Fruit fly (Drosophila melanogaster) whole organism, embryonic: ENCODE data around the gene Tsp66A.

Source experiments
- Abd-B ChIP-seq: fragments of 200-800 bp; sonication (Bioruptor generic); optimal IDR thresholded peaks from 2 replicates; lab custom pipeline; 2018; ENCODE audit warnings: missing biosample characterization, mild to moderate bottlenecking, missing genetic modification characterization, moderate library complexity
- Aef1 ChIP-seq: fragments of 200-800 bp; sonication (Bioruptor generic); IDR thresholded peaks from 3 replicates; pipeline ENCODE4 v1.3.6; 2022; ENCODE audit warnings: missing biosample characterization, missing genetic modification characterization
- Bdp1 ChIP-seq: fragments of 200-800 bp; sonication (Bioruptor generic); optimal IDR thresholded peaks from 3 replicates; lab custom pipeline; 2016; ENCODE audit warnings: missing biosample characterization, missing genetic modification characterization
- CG10147 ChIP-seq: fragments of 200-800 bp; sonication (Bioruptor generic); optimal IDR thresholded peaks from 2 replicates; lab custom pipeline; 2019; ENCODE audit warnings: missing biosample characterization, mild to moderate bottlenecking, missing genetic modification characterization, moderate library complexity
- CG10959 ChIP-seq: fragments of 200-800 bp; sonication (Bioruptor generic); IDR thresholded peaks from 2 replicates; pipeline ENCODE4 v1.3.6; 2022; ENCODE audit warnings: missing biosample characterization, missing genetic modification characterization
- CG12155 ChIP-seq: fragments of 200-800 bp; sonication (Bioruptor generic); optimal IDR thresholded peaks from 3 replicates; lab custom pipeline; 2016; ENCODE audit warnings: missing biosample characterization, missing genetic modification characterization
- CG12769 ChIP-seq: fragments of 200-800 bp; sonication (Bioruptor generic); optimal IDR thresholded peaks from 2 replicates; lab custom pipeline; 2019; ENCODE audit warnings: missing biosample characterization, mild to moderate bottlenecking, missing genetic modification characterization, moderate library complexity
- CG13894 ChIP-seq: fragments of 200-800 bp; sonication (Bioruptor generic); optimal IDR thresholded peaks from 3 replicates; lab custom pipeline; 2018; ENCODE audit warnings: missing biosample characterization, mild to moderate bottlenecking, missing genetic modification characterization, moderate library complexity
- CG14441 ChIP-seq: fragments of 200-800 bp; sonication (Bioruptor generic); IDR thresholded peaks from 2 replicates; pipeline ENCODE4 v1.3.6; 2022; ENCODE audit warnings: missing biosample characterization, missing genetic modification characterization
- CG14860 ChIP-seq: fragments of 200-800 bp; sonication (Bioruptor generic); IDR thresholded peaks from 3 replicates; pipeline ENCODE4 v1.3.6; 2022; ENCODE audit warnings: missing biosample characterization, missing genetic modification characterization; ENCODE audit not compliant: partially characterized antibody
- CG15011 ChIP-seq: fragments of 200-800 bp; sonication (Bioruptor generic); optimal IDR thresholded peaks from 3 replicates; lab custom pipeline; 2018; ENCODE audit warnings: missing biosample characterization, mild to moderate bottlenecking, missing genetic modification characterization
- CG16815 ChIP-seq: fragments of 200-800 bp; sonication (Bioruptor generic); optimal IDR thresholded peaks from 3 replicates; lab custom pipeline; 2017; ENCODE audit warnings: missing biosample characterization, mild to moderate bottlenecking, missing genetic modification characterization
- CG17829 ChIP-seq: fragments of 200-800 bp; optimal IDR thresholded peaks from 2 replicates; lab custom pipeline; 2019; ENCODE audit warnings: missing biosample characterization, mild to moderate bottlenecking, missing genetic modification characterization, moderate library complexity
- CG2120 ChIP-seq: fragments of 200-800 bp; sonication (Bioruptor generic); optimal IDR thresholded peaks from 3 replicates; lab custom pipeline; 2016; ENCODE audit warnings: missing biosample characterization, missing genetic modification characterization
- CG3281 ChIP-seq: fragments of 200-800 bp; sonication (Bioruptor generic); optimal IDR thresholded peaks from 3 replicates; lab custom pipeline; 2017; ENCODE audit warnings: missing biosample characterization, mild to moderate bottlenecking, missing genetic modification characterization
- CG6765 ChIP-seq: fragments of 200-800 bp; sonication (Bioruptor generic); optimal IDR thresholded peaks from 3 replicates; lab custom pipeline; 2017; ENCODE audit warnings: missing biosample characterization, mild to moderate bottlenecking, missing genetic modification characterization
- CG7987 ChIP-seq: fragments of 200-800 bp; sonication (Bioruptor generic); optimal IDR thresholded peaks from 2 replicates; lab custom pipeline; 2018; ENCODE audit warnings: missing biosample characterization, mild to moderate bottlenecking, missing genetic modification characterization, moderate library complexity
- CG8478 ChIP-seq: fragments of >200 bp; optimal IDR thresholded peaks from 2 replicates; lab custom pipeline; 2018
- CG8765 ChIP-seq: fragments of 200-800 bp; sonication (Bioruptor generic); IDR thresholded peaks from 2 replicates; pipeline ENCODE4 v1.3.6; 2022; ENCODE audit warnings: missing biosample characterization, missing genetic modification characterization
- CG9932 ChIP-seq: fragments of 200-800 bp; sonication (Bioruptor generic); IDR thresholded peaks from 2 replicates; pipeline ENCODE4 v1.3.6; 2022; ENCODE audit warnings: missing biosample characterization, missing genetic modification characterization
- D19B ChIP-seq: fragments of 200-800 bp; sonication (Bioruptor generic); optimal IDR thresholded peaks from 2 replicates; lab custom pipeline; 2017; ENCODE audit warnings: missing biosample characterization, mild to moderate bottlenecking, missing genetic modification characterization
- Dek ChIP-seq: fragments of 200-800 bp; sonication (Bioruptor generic); optimal IDR thresholded peaks from 3 replicates; lab custom pipeline; 2019; ENCODE audit warnings: missing biosample characterization, mild to moderate bottlenecking, missing genetic modification characterization, moderate library complexity
- E2f1 ChIP-seq: fragments of 200-800 bp; sonication (Bioruptor generic); IDR thresholded peaks from 2 replicates; pipeline ENCODE4 v1.3.6; 2022; ENCODE audit warnings: missing biosample characterization, missing genetic modification characterization
- HmgZ ChIP-seq: fragments of 200-800 bp; sonication (Bioruptor generic); optimal IDR thresholded peaks from 2 replicates; lab custom pipeline; 2018; ENCODE audit warnings: missing biosample characterization, mild to moderate bottlenecking, missing genetic modification characterization
- Hsf ChIP-seq: fragments of 200-800 bp; sonication (Bioruptor generic); optimal IDR thresholded peaks from 3 replicates; lab custom pipeline; 2016; ENCODE audit warnings: missing biosample characterization, missing genetic modification characterization
- Lhr ChIP-seq: fragments of 200-800 bp; sonication (Bioruptor generic); optimal IDR thresholded peaks from 3 replicates; lab custom pipeline; 2017; ENCODE audit warnings: mild to moderate bottlenecking, missing biosample characterization, missing genetic modification reagents, missing genetic modification characterization
- Med ChIP-seq: fragments of 200-800 bp; sonication (Bioruptor generic); peaks from one replicate; lab custom pipeline; 2016; ENCODE audit warnings: missing biosample characterization, missing genetic modification characterization, mild to moderate bottlenecking, inconsistent platforms, moderate library complexity
- PHDP ChIP-seq: fragments of 200-800 bp; sonication (Bioruptor generic); optimal IDR thresholded peaks from 3 replicates; lab custom pipeline; 2018; ENCODE audit warnings: missing biosample characterization, mild to moderate bottlenecking, missing genetic modification characterization, moderate library complexity
- cad ChIP-seq: fragments of >200 bp; optimal IDR thresholded peaks from 2 replicates; lab custom pipeline; 2017; ENCODE audit warnings: missing biosample characterization, missing genetic modification characterization
- cas ChIP-seq: fragments of 200-800 bp; sonication (Bioruptor generic); IDR thresholded peaks from 2 replicates; pipeline ENCODE4 v1.3.6; 2022; ENCODE audit warnings: missing biosample characterization, missing genetic modification characterization
- cato ChIP-seq: fragments of 200-800 bp; sonication (Bioruptor generic); optimal IDR thresholded peaks from 2 replicates; lab custom pipeline; 2016; ENCODE audit warnings: missing biosample characterization, missing genetic modification characterization, borderline replicate concordance
- ci ChIP-seq: fragments of 200-800 bp; sonication (Bioruptor generic); IDR thresholded peaks from 3 replicates; pipeline ENCODE4 v1.3.6; 2022; ENCODE audit warnings: missing biosample characterization, missing genetic modification characterization
- crc ChIP-seq: fragments of 200-800 bp; sonication (Bioruptor generic); optimal IDR thresholded peaks from 2 replicates; lab custom pipeline; 2016; ENCODE audit warnings: missing biosample characterization, missing genetic modification characterization
- crol ChIP-seq: fragments of 200-800 bp; sonication (Bioruptor generic); IDR thresholded peaks from 2 replicates; pipeline ENCODE4 v1.3.6; 2022; ENCODE audit warnings: missing biosample characterization, missing genetic modification characterization
- gro ChIP-seq: fragments of 200-800 bp; sonication (Bioruptor generic); optimal IDR thresholded peaks from 2 replicates; lab custom pipeline; 2016; ENCODE audit warnings: missing biosample characterization, missing genetic modification characterization
- ham ChIP-seq: fragments of 200-800 bp; sonication (Bioruptor generic); IDR thresholded peaks from 2 replicates; pipeline ENCODE4 v1.3.6; 2022; ENCODE audit warnings: missing biosample characterization, missing genetic modification characterization
- insv ChIP-seq, 2 experiments: fragments of 200-800 bp; sonication (Bioruptor generic); optimal IDR thresholded peaks; 3 replicates each; lab custom pipeline; 2016 to 2018; ENCODE audit warnings: missing biosample characterization in 2 of 2, missing genetic modification characterization in 2 of 2
- kay ChIP-seq: fragments of 200-800 bp; sonication (Bioruptor generic); optimal IDR thresholded peaks from 2 replicates; lab custom pipeline; 2016; ENCODE audit warnings: missing biosample characterization, missing genetic modification characterization
- lilli ChIP-seq: fragments of 200-800 bp; sonication (Bioruptor generic); optimal IDR thresholded peaks from 3 replicates; lab custom pipeline; 2016; ENCODE audit warnings: missing biosample characterization, missing genetic modification characterization
- nom ChIP-seq: fragments of 200-800 bp; sonication (Bioruptor generic); optimal IDR thresholded peaks from 2 replicates; lab custom pipeline; 2017; ENCODE audit warnings: missing biosample characterization, missing genetic modification characterization, mild to moderate bottlenecking, moderate library complexity, missing genetic modification reagents
- odd ChIP-seq: fragments of 200-800 bp; sonication (Bioruptor generic); optimal IDR thresholded peaks from 2 replicates; lab custom pipeline; 2017; ENCODE audit warnings: missing biosample characterization, mild to moderate bottlenecking, missing genetic modification characterization
- prd ChIP-seq, 3 experiments: fragments of >200 bp in 2 of 3; fragments of 200-800 bp in 1 of 3; sonication (Bioruptor generic) in 1 of 3; optimal IDR thresholded peaks in 2 of 3; IDR thresholded peaks in 1 of 3; 2 replicates in 2 of 3; 3 replicates in 1 of 3; pipeline versions ENCODE4 v1.3.6 to Lab custom; 2017 to 2022; ENCODE audit warnings: missing biosample characterization in 1 of 3, missing genetic modification characterization in 1 of 3
- schlank ChIP-seq: fragments of 200-800 bp; sonication (Bioruptor generic); optimal IDR thresholded peaks from 2 replicates; lab custom pipeline; 2018; ENCODE audit warnings: missing biosample characterization, mild to moderate bottlenecking, missing genetic modification characterization
- sna ChIP-seq: fragments of 200-800 bp; sonication (Bioruptor generic); IDR thresholded peaks from 2 replicates; pipeline ENCODE4 v1.3.6; 2022; ENCODE audit warnings: missing biosample characterization, missing genetic modification characterization; ENCODE audit not compliant: partially characterized antibody
- sob ChIP-seq: fragments of 200-800 bp; sonication (Bioruptor generic); IDR thresholded peaks from 2 replicates; pipeline ENCODE4 v1.3.6; 2022; ENCODE audit warnings: missing biosample characterization, missing genetic modification characterization
- unc-4 ChIP-seq: fragments of 200-800 bp; sonication (Bioruptor generic); IDR thresholded peaks from 2 replicates; pipeline ENCODE4 v1.3.6; 2022; ENCODE audit warnings: missing biosample characterization, missing genetic modification characterization; ENCODE audit not compliant: partially characterized antibody
- z ChIP-seq: fragments of 200-800 bp; sonication (Bioruptor generic); IDR thresholded peaks from 3 replicates; pipeline ENCODE4 v1.3.6; 2022; ENCODE audit warnings: missing biosample characterization, missing genetic modification characterization
- zen2 ChIP-seq: fragments of 200-800 bp; sonication (Bioruptor generic); IDR thresholded peaks from 3 replicates; pipeline ENCODE4 v1.3.6; 2022; ENCODE audit warnings: missing biosample characterization, missing genetic modification characterization; ENCODE audit not compliant: partially characterized antibody
- zfh2 ChIP-seq: fragments of 200-800 bp; sonication (Bioruptor generic); optimal IDR thresholded peaks from 2 replicates; lab custom pipeline; 2016; ENCODE audit warnings: missing biosample characterization, missing genetic modification characterization

The Tsp66A gene

dm6 chr3L:7434198-7434597 is 31.1 kb upstream of the Tsp66A start:
- TF ChIP-seq cad (GFP tag; lab: Kevin White, UChicago) (no peak), Lhr (GFP tag; lab: Kevin White, UChicago) (no peak), CG10959 (GFP tag; lab: Robert Waterston, UW) (no peak), CG17829 (no peak), prd (optimal IDR thresholded peaks at IDR 0.05; lab: Kevin White, UChicago) (no peak), prd (GFP tag; IDR thresholded peaks at IDR 0.05; lab: Robert Waterston, UW) (no peak), CG15011 (GFP tag; lab: Kevin White, UChicago) (no peak), kay (GFP tag; lab: Kevin White, UChicago) (no peak), ham (GFP tag; lab: Robert Waterston, UW) (no peak), zen2 (GFP tag; lab: Robert Waterston, UW) (0 out of 3 replicates have a peak, but pooled peaks have one; percentile 51), schlank (tag; lab: Kevin White, UChicago) (no peak), CG16815 (no peak), zfh2 (GFP tag; lab: Kevin White, UChicago) (no peak), Bdp1 (GFP tag; lab: Kevin White, UChicago) (no peak), Aef1 (no peak), CG9932 (GFP tag; lab: Robert Waterston, UW) (0 out of 2 replicates have a peak, but pooled peaks have one; percentile 18), PHDP (no peak), CG8478 (lab: Kevin White, UChicago) (peak; percentile 22), crol (GFP tag; lab: Robert Waterston, UW) (peak; percentile 41; the same call in 1 of the 2 replicates), sob (GFP tag; lab: Robert Waterston, UW) (no peak), crc (GFP tag; lab: Kevin White, UChicago) (no peak), sna (GFP tag; lab: Robert Waterston, UW) (no peak), cato (GFP tag; lab: Kevin White, UChicago) (no peak), Hsf (GFP tag; lab: Kevin White, UChicago) (no peak), CG6765 (no peak), D19B (peak; percentile 23), HmgZ (no peak), Med (GFP tag; lab: Kevin White, UChicago) (peak; percentile 74), Abd-B (GFP tag; lab: Kevin White, UChicago) (no peak), insv (GFP tag; optimal IDR thresholded peaks at IDR 0.05; lab: Kevin White, UChicago) (no peak), ci (peak; percentile 43; the same call in 1 of the 3 replicates), gro (GFP tag; lab: Kevin White, UChicago) (no peak), CG10147 (GFP tag; lab: Kevin White, UChicago) (no peak), CG12769 (peak; percentile 4)

- TF ChIP-seq CG7987 (GFP tag; lab: Kevin White, UChicago) (peak; percentile 75), E2f1 (GFP tag; lab: Robert Waterston, UW) (no peak), PHDP (peak; percentile 23), CG14441 (GFP tag; lab: Robert Waterston, UW) (0 out of 2 replicates have a peak, but pooled peaks have one; percentile 9), nom (GFP tag; lab: Kevin White, UChicago) (peak; percentile 67), Dek (tag; lab: Kevin White, UChicago) (no peak), odd (peak; percentile 22), CG13894 (tag; lab: Kevin White, UChicago) (no peak), CG2120 (GFP tag; lab: Kevin White, UChicago) (peak; percentile 38), CG12155 (GFP tag; lab: Kevin White, UChicago) (peak; percentile 30), CG3281 (peak; percentile 47), Hsf (GFP tag; lab: Kevin White, UChicago) (peak; percentile 22), CG14860 (GFP tag; lab: Robert Waterston, UW) (no peak), unc-4 (GFP tag; lab: Robert Waterston, UW) (no peak; the same call in 1 of the 2 replicates), cas (GFP tag; lab: Robert Waterston, UW) (no peak), lilli (GFP tag; lab: Kevin White, UChicago) (peak; percentile 45), CG8765 (peak; percentile 26; the same call in 1 of the 2 replicates), z (GFP tag; lab: Robert Waterston, UW) (peak; percentile 85)
Observed at dm6 chr3L:7434715-7435653, 30.3 kb upstream of the Tsp66A start, which contains the start of gene Rac2. Gene Rac2 (minus strand): TSS chr3L:7435190.
